Worm (Caenorhabditis elegans) whole organism, L2 larva: ENCODE data around the gene srd-39.

Experiments
- C34F6.9 ChIP-seq: fragments of 150-350 bp; optimal IDR thresholded peaks from 2 replicates; lab custom pipeline; 2014; ENCODE audit warnings: missing biosample characterization, missing genetic modification characterization
- F13H6.1 ChIP-seq: sonication (generic microtip); optimal IDR thresholded peaks from 2 replicates; lab custom pipeline; 2016; ENCODE audit warnings: missing genetic modification characterization, missing compliant biosample characterization
- Y55F3AM.14 ChIP-seq: fragments of 200-800 bp; sonication (Bioruptor generic); optimal IDR thresholded peaks from 2 replicates; lab custom pipeline; 2018; ENCODE audit warnings: mild to moderate bottlenecking, missing genetic modification characterization, missing compliant biosample characterization
- alr-1 ChIP-seq: fragments of 150-350 bp; optimal IDR thresholded peaks from 2 replicates; lab custom pipeline; 2014; ENCODE audit warnings: missing biosample characterization, missing genetic modification characterization
- ama-1 ChIP-seq: fragments of 150-350 bp; optimal IDR thresholded peaks from 2 replicates; lab custom pipeline; 2018; ENCODE audit warnings: inconsistent platforms
- blmp-1 ChIP-seq: sonication (generic microtip); optimal IDR thresholded peaks from 2 replicates; lab custom pipeline; 2017; ENCODE audit warnings: missing genetic modification characterization, mild to moderate bottlenecking, missing compliant biosample characterization, antibody characterized with exemption, moderate library complexity; ENCODE audit not compliant: insufficient read depth
- ceh-16 ChIP-seq: fragments of 150-350 bp; optimal IDR thresholded peaks from 2 replicates; lab custom pipeline; 2014; ENCODE audit warnings: missing biosample characterization, missing genetic modification characterization
- crh-2 ChIP-seq: sonication (generic microtip); optimal IDR thresholded peaks from 2 replicates; lab custom pipeline; 2017; ENCODE audit warnings: missing biosample characterization, missing genetic modification characterization
- dmd-4 ChIP-seq: sonication (generic microtip); optimal IDR thresholded peaks from 2 replicates; lab custom pipeline; 2017; ENCODE audit warnings: missing biosample characterization, missing genetic modification characterization
- egl-27 ChIP-seq: sonication (generic microtip); optimal IDR thresholded peaks from 3 replicates; lab custom pipeline; 2017; ENCODE audit warnings: missing biosample characterization, missing genetic modification reagents, missing genetic modification characterization
- elt-1 ChIP-seq: fragments of 150-350 bp; optimal IDR thresholded peaks from 2 replicates; lab custom pipeline; 2014; ENCODE audit warnings: missing biosample characterization, missing genetic modification characterization
- elt-3 ChIP-seq: sonication (generic microtip); optimal IDR thresholded peaks from 2 replicates; lab custom pipeline; 2017; ENCODE audit warnings: missing biosample characterization, missing genetic modification characterization
- fos-1 ChIP-seq: fragments of 150-350 bp; optimal IDR thresholded peaks from 2 replicates; lab custom pipeline; 2014; ENCODE audit warnings: missing biosample characterization, missing genetic modification characterization
- gmeb-1 ChIP-seq: fragments of 150-350 bp; optimal IDR thresholded peaks from 2 replicates; lab custom pipeline; 2014; ENCODE audit warnings: missing biosample characterization, missing genetic modification characterization
- lin-11 ChIP-seq: fragments of 150-350 bp; sonication (generic microtip); optimal IDR thresholded peaks from 2 replicates; lab custom pipeline; 2014; ENCODE audit warnings: missing biosample characterization, missing genetic modification characterization, inconsistent platforms, mixed read lengths
- lin-13 ChIP-seq: fragments of 150-350 bp; optimal IDR thresholded peaks from 2 replicates; lab custom pipeline; 2014; ENCODE audit warnings: missing biosample characterization, missing genetic modification reagents, missing genetic modification characterization
- lin-39 ChIP-seq: fragments of 150-350 bp; optimal IDR thresholded peaks from 2 replicates; lab custom pipeline; 2014; ENCODE audit warnings: missing biosample characterization, missing genetic modification reagents, missing genetic modification characterization
- lsy-2 ChIP-seq, 2 experiments: fragments of 150-350 bp in 1 of 2; sonication (generic microtip) in 1 of 2; optimal IDR thresholded peaks; 2 replicates each; lab custom pipeline; 2014 to 2017; ENCODE audit warnings: missing biosample characterization in 2 of 2, missing genetic modification characterization in 2 of 2
- mab-5 ChIP-seq: fragments of 150-350 bp; optimal IDR thresholded peaks from 2 replicates; lab custom pipeline; 2014; ENCODE audit warnings: missing biosample characterization, missing genetic modification characterization
- mbf-1 ChIP-seq: sonication (generic microtip); optimal IDR thresholded peaks from 2 replicates; lab custom pipeline; 2017; ENCODE audit warnings: missing biosample characterization, missing genetic modification characterization
- mdl-1 ChIP-seq, 2 experiments: fragments of 150-350 bp in 1 of 2; sonication (generic microtip) in 1 of 2; optimal IDR thresholded peaks; 2 replicates each; lab custom pipeline; 2017; ENCODE audit warnings: missing biosample characterization in 2 of 2, missing genetic modification characterization in 2 of 2
- nhr-10 ChIP-seq: sonication (generic microtip); optimal IDR thresholded peaks from 2 replicates; lab custom pipeline; 2017; ENCODE audit warnings: missing biosample characterization, missing genetic modification characterization
- nhr-11 ChIP-seq: fragments of 150-350 bp; optimal IDR thresholded peaks from 2 replicates; lab custom pipeline; 2014; ENCODE audit warnings: missing biosample characterization, missing genetic modification characterization
- nhr-12 ChIP-seq: fragments of 150-350 bp; optimal IDR thresholded peaks from 2 replicates; lab custom pipeline; 2014; ENCODE audit warnings: missing biosample characterization, missing genetic modification characterization
- nhr-129 ChIP-seq: fragments of 150-350 bp; optimal IDR thresholded peaks from 2 replicates; lab custom pipeline; 2014; ENCODE audit warnings: missing biosample characterization, missing genetic modification characterization
- nhr-21 ChIP-seq: fragments of 150-350 bp; optimal IDR thresholded peaks from 2 replicates; lab custom pipeline; 2014; ENCODE audit warnings: missing biosample characterization, missing genetic modification characterization
- nhr-23 ChIP-seq: fragments of 150-350 bp; optimal IDR thresholded peaks from 2 replicates; lab custom pipeline; 2014; ENCODE audit warnings: missing biosample characterization, missing genetic modification reagents, missing genetic modification characterization
- nhr-25 ChIP-seq: fragments of 150-350 bp; sonication (generic microtip); optimal IDR thresholded peaks from 3 replicates; lab custom pipeline; 2014; ENCODE audit warnings: missing biosample characterization, missing genetic modification characterization
- nhr-6 ChIP-seq: fragments of 150-350 bp; optimal IDR thresholded peaks from 2 replicates; lab custom pipeline; 2014; ENCODE audit warnings: missing biosample characterization, missing genetic modification characterization
- nhr-77 ChIP-seq: fragments of 150-350 bp; optimal IDR thresholded peaks from 2 replicates; lab custom pipeline; 2014; ENCODE audit warnings: missing biosample characterization, missing genetic modification characterization
- peb-1 ChIP-seq: fragments of 150-350 bp; optimal IDR thresholded peaks from 2 replicates; lab custom pipeline; 2014; ENCODE audit warnings: missing biosample characterization, missing genetic modification characterization
- sem-4 ChIP-seq: fragments of 150-350 bp; optimal IDR thresholded peaks from 2 replicates; lab custom pipeline; 2014; ENCODE audit warnings: missing biosample characterization, missing genetic modification reagents, missing genetic modification characterization
- skn-1 ChIP-seq: sonication (generic microtip); optimal IDR thresholded peaks from 2 replicates; lab custom pipeline; 2017; ENCODE audit warnings: missing biosample characterization, missing genetic modification characterization
- sma-3 ChIP-seq: sonication (generic microtip); optimal IDR thresholded peaks from 2 replicates; lab custom pipeline; 2016; ENCODE audit warnings: missing genetic modification reagents, missing genetic modification characterization, missing compliant biosample characterization
- sma-9 ChIP-seq, 2 experiments: fragments of 150-350 bp in 1 of 2; sonication (generic microtip) in 1 of 2; optimal IDR thresholded peaks; 2 replicates each; lab custom pipeline; 2014 to 2016; ENCODE audit warnings: missing genetic modification characterization in 2 of 2, mild to moderate bottlenecking in 1 of 2, missing biosample characterization in 1 of 2, missing compliant biosample characterization in 1 of 2, missing genetic modification reagents in 1 of 2, moderate library complexity in 1 of 2
- snpc-4 ChIP-seq: fragments of 150-350 bp; optimal IDR thresholded peaks from 2 replicates; lab custom pipeline; 2014; ENCODE audit warnings: missing biosample characterization, missing genetic modification characterization
- unc-55 ChIP-seq: fragments of 150-350 bp; sonication (generic microtip); optimal IDR thresholded peaks from 3 replicates; lab custom pipeline; 2014; ENCODE audit warnings: missing biosample characterization, missing genetic modification reagents, missing genetic modification characterization
- zag-1 ChIP-seq: fragments of 150-350 bp; optimal IDR thresholded peaks from 2 replicates; lab custom pipeline; 2014; ENCODE audit warnings: missing biosample characterization, missing genetic modification characterization
- ztf-1 ChIP-seq: fragments of 200-800 bp; sonication (Bioruptor generic); conservative IDR thresholded peaks from 2 replicates; pipeline ENCODE4 v1.3.6; 2022; ENCODE audit warnings: missing genetic modification characterization, missing compliant biosample characterization
- ztf-4 ChIP-seq: fragments of 150-350 bp; optimal IDR thresholded peaks from 2 replicates; lab custom pipeline; 2014; ENCODE audit warnings: missing biosample characterization, missing genetic modification characterization

The srd-39 gene

ce11 chrX:13333835-13334234, 33.4 kb upstream of the srd-39 start, which contains the start of gene F46G10.4:
TSS of gene F46G10.4 (plus strand) at chrX:13334046.
- TF ChIP-seq fos-1 (tag; lab: Kevin White, UChicago) (peak; percentile 92), crh-2 (tag; lab: Kevin White, UChicago) (peak; percentile 15), nhr-12 (tag; lab: Kevin White, UChicago) (no peak)

DNA sequence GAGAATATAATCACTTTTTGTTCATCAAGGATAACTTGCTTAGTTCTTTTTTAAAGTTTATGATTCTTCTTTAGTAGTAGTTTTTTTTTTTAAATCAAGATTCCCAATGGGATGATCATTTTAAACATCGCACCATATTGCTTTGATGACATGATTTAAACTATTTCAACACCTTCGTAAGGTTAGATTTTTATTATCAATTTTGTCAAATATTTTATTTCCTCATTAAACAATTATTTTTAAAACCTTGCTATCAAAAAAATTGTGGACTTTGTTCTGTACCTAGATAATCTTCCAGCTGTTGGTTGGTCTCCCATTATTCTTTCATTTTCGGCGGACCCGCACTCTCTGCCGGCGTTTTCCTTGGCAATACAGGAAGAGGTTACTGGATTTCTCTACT, 31.0 kb upstream of the srd-39 start, which contains the start of gene sir-2.3:
Gene sir-2.3 (plus strand): TSS at position 301 of the 400 bp plus-strand sequence.
- TF ChIP-seq nhr-10 (tag; lab: Kevin White, UChicago): no peak
- TF ChIP-seq F13H6.1 (tag; lab: Kevin White, UChicago): no peak
- no peak for TF ChIP-seq zag-1 (tag; lab: Kevin White, UChicago)
- TF ChIP-seq nhr-11: no peak
- no peak for TF ChIP-seq alr-1 (tag; lab: Kevin White, UChicago)
- TF ChIP-seq nhr-6 (tag; lab: Kevin White, UChicago): no peak
- TF ChIP-seq nhr-25 (tag; lab: Kevin White, UChicago): no peak
- TF ChIP-seq skn-1 (tag; lab: Kevin White, UChicago): no peak
- no peak for TF ChIP-seq nhr-77 (tag; lab: Kevin White, UChicago)
- TF ChIP-seq lin-11 (tag; lab: Kevin White, UChicago): no peak
- no peak for TF ChIP-seq ama-1 (lab: Kevin White, UChicago)
- TF ChIP-seq nhr-23 (tag; lab: Kevin White, UChicago): no peak
- no peak for TF ChIP-seq elt-3 (tag; lab: Kevin White, UChicago)
- no peak for TF ChIP-seq blmp-1 (tag; lab: Kevin White, UChicago)
- TF ChIP-seq Y55F3AM.14: no peak
- TF ChIP-seq elt-1 (tag; lab: Kevin White, UChicago): no peak
- no peak for TF ChIP-seq fos-1 (tag; lab: Kevin White, UChicago)

DNA sequence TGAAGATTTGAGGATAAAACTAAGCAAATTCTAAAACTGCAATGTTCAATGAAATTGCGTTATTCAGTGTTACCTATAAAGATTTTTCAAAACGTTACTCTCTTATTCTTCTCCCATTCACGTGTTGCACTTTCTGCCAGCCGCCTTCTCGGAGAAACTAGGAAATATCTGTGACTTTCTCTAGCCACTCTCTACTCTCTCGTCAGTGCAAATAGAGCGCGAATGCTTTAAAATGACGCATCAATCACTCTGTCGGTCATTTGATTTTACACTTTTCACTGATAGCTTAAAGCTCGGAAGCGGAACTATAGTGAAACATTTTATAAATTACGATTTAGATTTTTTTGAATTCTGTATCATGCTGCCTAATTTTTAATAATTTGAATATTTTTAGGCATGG, 28.5 kb upstream of the srd-39 start:
- TF ChIP-seq fos-1 (tag; lab: Kevin White, UChicago): peak; percentile 99
- peak; percentile 86 for TF ChIP-seq nhr-21 (tag; lab: Kevin White, UChicago)
- no peak for TF ChIP-seq peb-1 (tag; lab: Kevin White, UChicago)
- TF ChIP-seq alr-1 (tag; lab: Kevin White, UChicago): no peak
- TF ChIP-seq egl-27 (tag; lab: Kevin White, UChicago): peak; percentile 70
- peak; percentile 58 for TF ChIP-seq gmeb-1 (tag; lab: Kevin White, UChicago)
- TF ChIP-seq lin-11 (tag; lab: Kevin White, UChicago): peak; percentile 28
- peak; percentile 79 for TF ChIP-seq nhr-6 (tag; lab: Kevin White, UChicago)
- no peak for TF ChIP-seq nhr-23 (tag; lab: Kevin White, UChicago)
- no peak for TF ChIP-seq ama-1 (lab: Kevin White, UChicago)
- peak; percentile 57 for TF ChIP-seq zag-1 (tag; lab: Kevin White, UChicago)
- peak; percentile 58 for TF ChIP-seq snpc-4
- TF ChIP-seq dmd-4 (tag; lab: Kevin White, UChicago): no peak
- no peak for TF ChIP-seq elt-3 (tag; lab: Kevin White, UChicago)
- TF ChIP-seq lin-13 (GFP tag; lab: Kevin White, UChicago): peak; percentile 64
- TF ChIP-seq F13H6.1 (tag; lab: Kevin White, UChicago): peak; percentile 89
- TF ChIP-seq unc-55: peak; percentile 87
- TF ChIP-seq crh-2 (tag; lab: Kevin White, UChicago): peak; percentile 85
- peak; percentile 29 for TF ChIP-seq ztf-4 (tag; lab: Kevin White, UChicago)
- TF ChIP-seq sma-3: peak; percentile 85
- peak; percentile 80 for TF ChIP-seq sem-4 (tag; lab: Kevin White, UChicago)
- no peak for TF ChIP-seq ztf-1 (GFP tag; lab: Robert Waterston, UW)
- no peak for TF ChIP-seq ceh-16 (tag; lab: Kevin White, UChicago)
- TF ChIP-seq mbf-1 (tag; lab: Kevin White, UChicago): no peak
- TF ChIP-seq blmp-1 (tag; lab: Kevin White, UChicago): peak; percentile 69
- TF ChIP-seq mab-5: peak; percentile 79
- peak; percentile 20 to 76 for TF ChIP-seq mdl-1 (tag; optimal IDR thresholded peaks at IDR 0.05; lab: Kevin White, UChicago)
- TF ChIP-seq nhr-129 (tag; lab: Kevin White, UChicago): peak; percentile 94
- TF ChIP-seq nhr-25 (tag; lab: Kevin White, UChicago): peak; percentile 83
- no peak for TF ChIP-seq nhr-77 (tag; lab: Kevin White, UChicago)
- TF ChIP-seq C34F6.9 (tag; lab: Kevin White, UChicago): peak; percentile 94
- TF ChIP-seq lsy-2 (tag; optimal IDR thresholded peaks at IDR 0.05; lab: Kevin White, UChicago): peak in 1 of 2 experiments; percentile 81
- peak; percentile 63 for TF ChIP-seq lin-39 (tag; lab: Kevin White, UChicago)
- TF ChIP-seq sma-9 (GFP tag; optimal IDR thresholded peaks at IDR 0.05; lab: Kevin White, UChicago): peak; percentile 89
- TF ChIP-seq sma-9 (tag; optimal IDR thresholded peaks at IDR 0.05; lab: Kevin White, UChicago): no peak
- TF ChIP-seq, all 48 proteins: peak for 24
